Worm (Caenorhabditis elegans): Measurements from ENCODE around the gene vms-1.
A peak's percentile ranks its signal among the peaks of the same experiment; 100 is the strongest.

vms-1 gene

DNA sequence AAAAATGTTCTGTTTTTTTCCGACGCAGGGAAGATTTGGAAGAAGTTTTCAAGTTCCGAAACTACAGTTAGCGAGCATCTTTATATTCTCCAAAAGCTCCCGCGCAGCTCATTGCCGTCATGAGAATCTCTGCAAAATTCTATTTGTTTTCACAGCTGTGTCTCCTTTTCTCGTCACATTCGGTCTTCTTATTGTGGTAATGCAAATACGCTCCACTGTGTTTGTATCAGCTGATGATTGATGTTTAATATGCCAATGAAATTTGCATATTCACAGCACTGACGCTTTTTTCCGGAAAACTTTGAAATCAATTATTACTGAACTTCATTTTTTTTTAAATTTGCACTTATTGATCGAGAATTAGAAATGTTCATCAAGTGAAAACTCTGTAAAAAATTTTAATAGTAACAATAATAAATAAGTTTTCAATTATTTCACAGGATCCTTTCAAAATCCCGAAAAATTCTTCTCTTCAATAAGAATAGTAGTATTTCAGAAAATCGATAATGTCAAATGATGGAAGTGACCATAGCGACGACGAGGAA is 4.8 kb downstream of the vms-1 start, which contains the start of gene K06H7.2:
K06H7.2 (plus strand) TSS at position 495 of the 545 bp plus-strand sequence.
- TF ChIP-seq nfya-1 (tag; optimal IDR thresholded peaks at IDR 0.05), result peak; percentile 53
- no peak for TF ChIP-seq lin-11 (tag; optimal IDR thresholded peaks at IDR 0.05)
- no peak for TF ChIP-seq fkh-6 (tag; optimal IDR thresholded peaks at IDR 0.05)
- no peak for TF ChIP-seq hlh-15 (tag; optimal IDR thresholded peaks at IDR 0.05)
- peak; percentile 27 for TF ChIP-seq tbx-2 (tag; optimal IDR thresholded peaks at IDR 0.05)
- peak; percentile 48 for TF ChIP-seq ceh-31 (tag; optimal IDR thresholded peaks at IDR 0.05)
- peak; percentile 93 for TF ChIP-seq hlh-30 (tag; optimal IDR thresholded peaks at IDR 0.05; ENCODE audit: insufficient read depth)
- TF ChIP-seq pax-1 (tag; optimal IDR thresholded peaks at IDR 0.05), result no peak
- TF ChIP-seq unc-42 (tag; optimal IDR thresholded peaks at IDR 0.05), result peak; percentile 95
- no peak for TF ChIP-seq npax-4 (tag; optimal IDR thresholded peaks at IDR 0.05)
- TF ChIP-seq unc-55 (GFP tag; optimal IDR thresholded peaks at IDR 0.05), result peak; percentile 43
- no peak for TF ChIP-seq gmeb-2 (tag; optimal IDR thresholded peaks at IDR 0.05)
- no peak for TF ChIP-seq ceh-34 (tag; optimal IDR thresholded peaks at IDR 0.05)
- no peak for TF ChIP-seq ttx-3 (tag; optimal IDR thresholded peaks at IDR 0.05)
- TF ChIP-seq ets-4 (tag; optimal IDR thresholded peaks at IDR 0.05), result no peak
- TF ChIP-seq F13H6.1 (tag; optimal IDR thresholded peaks at IDR 0.05), result no peak
- no peak for TF ChIP-seq madf-2 (tag; optimal IDR thresholded peaks at IDR 0.05)
- no peak for TF ChIP-seq C38D4.7 (GFP tag; optimal IDR thresholded peaks at IDR 0.05)
- no peak for TF ChIP-seq K02D7.2 (tag; optimal IDR thresholded peaks at IDR 0.05)
- TF ChIP-seq ceh-45 (GFP tag; IDR thresholded peaks at IDR 0.05), result no peak
- TF ChIP-seq ztf-16 (tag; optimal IDR thresholded peaks at IDR 0.05), result no peak
- no peak for TF ChIP-seq ref-2 (tag; optimal IDR thresholded peaks at IDR 0.05)
- no peak for TF ChIP-seq dmd-4 (tag; optimal IDR thresholded peaks at IDR 0.05; ENCODE audit: borderline replicate concordance)
- peak; percentile 57 for TF ChIP-seq ceh-18 (tag; optimal IDR thresholded peaks at IDR 0.05)
- no peak for TF ChIP-seq nhr-232 (tag; optimal IDR thresholded peaks at IDR 0.05)
- TF ChIP-seq che-1 (tag; optimal IDR thresholded peaks at IDR 0.05), result no peak
- no peak for TF ChIP-seq ahr-1 (tag; optimal IDR thresholded peaks at IDR 0.05)
- TF ChIP-seq pros-1 (tag; optimal IDR thresholded peaks at IDR 0.05), result no peak
- peak; percentile 22 for TF ChIP-seq pha-2 (tag; optimal IDR thresholded peaks at IDR 0.05)
- peak; percentile 22 for TF ChIP-seq elt-2 (tag; optimal IDR thresholded peaks at IDR 0.05)
- no peak for TF ChIP-seq hlh-6 (tag; optimal IDR thresholded peaks at IDR 0.05)

DNA sequence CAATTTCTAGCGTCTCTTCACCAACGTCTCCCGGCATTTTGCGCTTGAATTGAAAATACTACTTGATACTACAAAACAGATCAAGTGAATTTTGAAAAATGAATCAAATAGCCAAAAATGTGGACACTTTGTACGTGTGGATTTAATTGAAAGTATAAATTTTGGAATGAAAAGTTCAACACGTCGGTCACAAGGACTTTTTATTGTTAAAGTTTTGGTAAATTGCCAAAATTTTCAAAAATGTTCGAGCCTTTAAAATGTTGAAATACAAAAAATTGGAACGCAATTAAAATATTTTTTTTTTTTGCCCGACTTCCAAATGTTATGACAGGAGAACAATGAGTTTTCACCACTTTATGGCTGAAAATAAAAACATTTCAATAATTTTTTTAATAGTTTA is 9.8 kb downstream of the vms-1 start, which contains the start of gene K06H7.8:
K06H7.8 (minus strand) TSS at position 101 of the 400 bp plus-strand sequence.
- TF ChIP-seq elt-2 (tag; optimal IDR thresholded peaks at IDR 0.05) (no peak), nhr-11 (tag; optimal IDR thresholded peaks at IDR 0.05) (no peak), fkh-6 (tag; optimal IDR thresholded peaks at IDR 0.05) (no peak), Y22D7AL.16 (tag; optimal IDR thresholded peaks at IDR 0.05) (no peak), ahr-1 (tag; optimal IDR thresholded peaks at IDR 0.05) (no peak), ceh-2 (tag; optimal IDR thresholded peaks at IDR 0.05) (no peak), pqm-1 (tag; optimal IDR thresholded peaks at IDR 0.05) (no peak), tbx-2 (tag; optimal IDR thresholded peaks at IDR 0.05) (no peak), ceh-18 (tag; optimal IDR thresholded peaks at IDR 0.05) (no peak), hlh-6 (tag; optimal IDR thresholded peaks at IDR 0.05) (no peak)

DNA sequence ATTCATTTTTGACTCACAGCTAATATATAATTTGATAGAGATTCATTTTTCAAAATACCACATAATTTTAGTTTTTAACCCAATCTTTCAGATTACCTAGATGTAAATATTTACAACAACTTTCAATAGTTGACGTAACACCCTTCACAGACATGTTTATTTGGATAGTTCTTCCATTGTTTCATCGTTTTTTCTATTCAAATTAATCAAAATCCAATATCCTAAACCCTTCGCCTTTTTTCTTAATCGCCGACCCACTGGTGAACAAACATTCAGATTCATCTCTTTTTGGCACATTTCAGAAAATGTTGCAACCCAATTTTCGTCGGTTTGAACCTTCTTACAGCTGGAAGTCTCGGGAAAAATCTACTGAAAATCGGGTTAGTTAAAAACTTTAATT is 10.7 kb downstream of the vms-1 start, which contains the start of gene K06H7.1:
K06H7.1 (plus strand) TSS at position 301 of the 400 bp plus-strand sequence.
- no peak for TF ChIP-seq ztf-16 (tag; optimal IDR thresholded peaks at IDR 0.05)
- no peak for TF ChIP-seq npax-4 (tag; optimal IDR thresholded peaks at IDR 0.05)
- TF ChIP-seq C08G9.2 (tag; optimal IDR thresholded peaks at IDR 0.05), result no peak
- no peak for TF ChIP-seq tbx-7 (tag; optimal IDR thresholded peaks at IDR 0.05)
- no peak for TF ChIP-seq ceh-19 (GFP tag; optimal IDR thresholded peaks at IDR 0.05)
- no peak for TF ChIP-seq pha-4 (tag; optimal IDR thresholded peaks at IDR 0.05)
- no peak for TF ChIP-seq ahr-1 (tag; optimal IDR thresholded peaks at IDR 0.05)
- no peak for TF ChIP-seq rnt-1 (tag; optimal IDR thresholded peaks at IDR 0.05)
- TF ChIP-seq ceh-14 (tag; optimal IDR thresholded peaks at IDR 0.05), result no peak
- TF ChIP-seq unc-42 (tag; optimal IDR thresholded peaks at IDR 0.05), result no peak
- no peak for TF ChIP-seq fkh-6 (tag; optimal IDR thresholded peaks at IDR 0.05)
- TF ChIP-seq unc-55 (GFP tag; optimal IDR thresholded peaks at IDR 0.05), result no peak
- TF ChIP-seq elt-4 (tag; optimal IDR thresholded peaks at IDR 0.05), result no peak
